Fruit fly (Drosophila melanogaster) whole organism: Measurements from ENCODE around the gene CG8838.

Source experiments
- CG8478 ChIP-seq: fragments of >200 bp; optimal IDR thresholded peaks from 2 replicates; lab custom pipeline; 2018; ENCODE audit warnings: inconsistent platforms
- EcR ChIP-seq, 2 experiments: fragments of >200 bp; optimal IDR thresholded peaks; 2 replicates each; lab custom pipeline; 2017; ENCODE audit warnings: missing biosample characterization in 2 of 2, missing genetic modification characterization in 2 of 2, missing genetic modification reagents in 2 of 2
- pan ChIP-seq: fragments of >200 bp; optimal IDR thresholded peaks from 2 replicates; lab custom pipeline; 2017

DNA sequence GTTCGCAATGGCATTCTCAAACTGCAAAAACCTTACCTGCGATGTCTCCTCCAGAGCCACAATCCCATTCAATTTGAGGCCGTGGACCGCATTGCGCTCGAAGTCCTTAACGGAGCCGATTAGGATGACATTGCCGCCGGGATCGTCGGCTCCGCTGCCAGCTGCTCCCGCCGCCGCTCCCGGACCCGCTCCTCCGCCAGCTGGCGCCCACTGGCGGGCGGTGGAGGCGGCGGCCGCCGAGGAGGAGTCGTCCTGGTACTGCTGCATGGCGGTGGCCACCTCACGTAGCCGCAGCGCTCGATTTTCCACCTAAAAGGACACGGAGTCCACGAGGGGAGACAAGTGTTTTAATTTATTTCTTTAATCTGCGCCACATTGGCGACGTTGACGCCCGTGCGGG, 50.3 kb downstream of the CG8838 start:
- no peak for TF ChIP-seq EcR (GFP tag; optimal IDR thresholded peaks at IDR 0.05; lab: Kevin White, UChicago)
- no peak for TF ChIP-seq CG8478
- TF ChIP-seq pan (lab: Kevin White, UChicago): no peak
